Worm (Caenorhabditis elegans): ENCODE data around the gene egl-36.

The egl-36 gene

ce11 chrX:10772763-10773162, 38.6 kb downstream of the egl-36 start:
- TF ChIP-seq mls-2 (tag; optimal IDR thresholded peaks at IDR 0.05) (no peak), lsy-2 (tag; optimal IDR thresholded peaks at IDR 0.05) (no peak), snpc-4 (tag; optimal IDR thresholded peaks at IDR 0.05) (no peak), sem-2 (GFP tag; optimal IDR thresholded peaks at IDR 0.05) (no peak), ceh-83 (GFP tag; optimal IDR thresholded peaks at IDR 0.05) (no peak), elt-3 (tag; optimal IDR thresholded peaks at IDR 0.05) (no peak), unc-62 (GFP tag; optimal IDR thresholded peaks at IDR 0.05) (no peak), sptf-1 (tag; optimal IDR thresholded peaks at IDR 0.05) (no peak), mep-1 (tag; optimal IDR thresholded peaks at IDR 0.05) (no peak), ham-2 (GFP tag; optimal IDR thresholded peaks at IDR 0.05) (no peak), unc-39 (tag; optimal IDR thresholded peaks at IDR 0.05) (no peak), zip-8 (tag; optimal IDR thresholded peaks at IDR 0.05) (no peak), ztf-11 (tag; optimal IDR thresholded peaks at IDR 0.05) (no peak), elt-1 (tag; optimal IDR thresholded peaks at IDR 0.05; ENCODE audit: borderline replicate concordance, insufficient read depth) (no peak), nhr-2 (tag; optimal IDR thresholded peaks at IDR 0.05) (no peak), ces-1 (GFP tag; optimal IDR thresholded peaks at IDR 0.05) (no peak), drap-1 (GFP tag; optimal IDR thresholded peaks at IDR 0.05) (no peak), ceh-43 (GFP tag; optimal IDR thresholded peaks at IDR 0.05) (no peak), pha-4 (tag; optimal IDR thresholded peaks at IDR 0.05) (no peak)

ce11 chrX:10774865-10775264, 40.7 kb downstream of the egl-36 start:
- no peak for TF ChIP-seq mls-2 (tag; optimal IDR thresholded peaks at IDR 0.05)
- no peak for TF ChIP-seq M03D4.4 (tag; optimal IDR thresholded peaks at IDR 0.05)
- TF ChIP-seq ham-2 (GFP tag; optimal IDR thresholded peaks at IDR 0.05) = no peak
- no peak for TF ChIP-seq nhr-12 (tag; optimal IDR thresholded peaks at IDR 0.05)
- no peak for TF ChIP-seq drap-1 (GFP tag; optimal IDR thresholded peaks at IDR 0.05)
- no peak for TF ChIP-seq nhr-28 (tag; optimal IDR thresholded peaks at IDR 0.05)
- no peak for TF ChIP-seq bed-3 (GFP tag; optimal IDR thresholded peaks at IDR 0.05)
- TF ChIP-seq nhr-2 (tag; optimal IDR thresholded peaks at IDR 0.05) = no peak
- TF ChIP-seq unc-39 (tag; optimal IDR thresholded peaks at IDR 0.05) = no peak
- TF ChIP-seq hlh-1 (tag; optimal IDR thresholded peaks at IDR 0.05) = no peak
- TF ChIP-seq cnd-1 (tag; optimal IDR thresholded peaks at IDR 0.05) = no peak
- TF ChIP-seq sptf-1 (tag; optimal IDR thresholded peaks at IDR 0.05) = no peak
- TF ChIP-seq nhr-76 (tag; optimal IDR thresholded peaks at IDR 0.05) = no peak
- no peak for TF ChIP-seq blmp-1 (tag; optimal IDR thresholded peaks at IDR 0.05)
- TF ChIP-seq elt-3 (tag; optimal IDR thresholded peaks at IDR 0.05) = no peak
- no peak for TF ChIP-seq mep-1 (tag; optimal IDR thresholded peaks at IDR 0.05)
- no peak for TF ChIP-seq lsy-2 (tag; optimal IDR thresholded peaks at IDR 0.05)
- TF ChIP-seq ztf-11 (tag; optimal IDR thresholded peaks at IDR 0.05) = no peak
- no peak for TF ChIP-seq ceh-39 (tag; optimal IDR thresholded peaks at IDR 0.05)

- no peak for TF ChIP-seq elt-3 (tag; optimal IDR thresholded peaks at IDR 0.05)
- no peak for TF ChIP-seq drap-1 (GFP tag; optimal IDR thresholded peaks at IDR 0.05)
Observed at ce11 chrX:10780542-10781266, 46.6 kb downstream of the egl-36 start.

- TF ChIP-seq hlh-1 (tag; optimal IDR thresholded peaks at IDR 0.05) (no peak), lin-32 (GFP tag; optimal IDR thresholded peaks at IDR 0.05) (no peak), blmp-1 (tag; optimal IDR thresholded peaks at IDR 0.05) (no peak), mls-2 (tag; optimal IDR thresholded peaks at IDR 0.05) (no peak), sptf-1 (tag; optimal IDR thresholded peaks at IDR 0.05) (no peak), unc-120 (tag; optimal IDR thresholded peaks at IDR 0.05; ENCODE audit: poor library complexity, severe bottlenecking) (no peak)
Observed at ce11 chrX:10783822-10784221, 49.7 kb downstream of the egl-36 start, which contains the start of gene clc-4. Gene clc-4 (minus strand): TSS chrX:10783922.

- TF ChIP-seq ztf-11 (tag; optimal IDR thresholded peaks at IDR 0.05) (no peak), unc-62 (GFP tag; optimal IDR thresholded peaks at IDR 0.05) (no peak), mep-1 (tag; optimal IDR thresholded peaks at IDR 0.05) (no peak), mls-2 (tag; optimal IDR thresholded peaks at IDR 0.05) (no peak), ces-1 (GFP tag; optimal IDR thresholded peaks at IDR 0.05) (no peak), nhr-237 (tag; optimal IDR thresholded peaks at IDR 0.05) (no peak), ceh-83 (GFP tag; optimal IDR thresholded peaks at IDR 0.05) (no peak)
Observed at ce11 chrX:10787203-10787602, 53.1 kb downstream of the egl-36 start, which contains the start of gene ttr-14. Gene ttr-14 (plus strand): TSS chrX:10787503.
